Worm (Caenorhabditis elegans) whole organism, young adult: ENCODE measurements around the gene nlp-66.

Experiments used
- B0035.1 ChIP-seq: sonication (generic microtip); optimal IDR thresholded peaks from 2 replicates; lab custom pipeline; 2016; ENCODE audit warnings: missing genetic modification characterization, mild to moderate bottlenecking, missing compliant biosample characterization, missing genotype, missing genetic modification reagents
- C06A6.2 ChIP-seq: fragments of 200-800 bp; sonication (Bioruptor generic); conservative IDR thresholded peaks from 2 replicates; pipeline ENCODE4 v1.3.6; 2022; ENCODE audit warnings: missing genetic modification characterization, missing compliant biosample characterization
- D2030.7 ChIP-seq: fragments of 200-800 bp; sonication (Bioruptor generic); IDR thresholded peaks from 2 replicates; pipeline ENCODE4 v1.3.6; 2022; ENCODE audit warnings: missing genetic modification reagents, missing genetic modification characterization, missing compliant biosample characterization
- F23B12.7 ChIP-seq: sonication (generic microtip); optimal IDR thresholded peaks from 2 replicates; lab custom pipeline; 2017; ENCODE audit warnings: missing genetic modification characterization, mild to moderate bottlenecking, missing compliant biosample characterization, antibody characterized with exemption, moderate library complexity; ENCODE audit not compliant: insufficient read depth
- F52B5.7 ChIP-seq: sonication (generic microtip); optimal IDR thresholded peaks from 2 replicates; lab custom pipeline; 2016; ENCODE audit warnings: mild to moderate bottlenecking, missing genetic modification characterization, missing compliant biosample characterization
- F57C9.4 ChIP-seq: sonication (generic microtip); optimal IDR thresholded peaks from 2 replicates; lab custom pipeline; 2017; ENCODE audit warnings: mild to moderate bottlenecking, missing genetic modification characterization, missing compliant biosample characterization
- T26A5.8 ChIP-seq: sonication (generic microtip); optimal IDR thresholded peaks from 2 replicates; lab custom pipeline; 2016; ENCODE audit warnings: missing genetic modification characterization, missing compliant biosample characterization
- Y53G8AR.9 ChIP-seq: fragments of 200-800 bp; sonication (Bioruptor generic); conservative IDR thresholded peaks from 2 replicates; pipeline ENCODE4 v1.3.6; 2022; ENCODE audit warnings: missing genetic modification reagents, missing genetic modification characterization, missing compliant biosample characterization
- Y56A3A.18 ChIP-seq: fragments of 200-800 bp; sonication (Bioruptor generic); IDR thresholded peaks from 2 replicates; pipeline ENCODE4 v1.3.6; 2022; ENCODE audit warnings: missing genetic modification reagents, missing genetic modification characterization, missing compliant biosample characterization
- ZK185.1 ChIP-seq: sonication (generic microtip); optimal IDR thresholded peaks from 2 replicates; lab custom pipeline; 2016; ENCODE audit warnings: mild to moderate bottlenecking, missing genetic modification characterization, missing compliant biosample characterization; ENCODE audit not compliant: poor library complexity, severe bottlenecking
- akir-1 ChIP-seq: fragments of 200-800 bp; sonication (Bioruptor generic); optimal IDR thresholded peaks from 2 replicates; lab custom pipeline; 2018; ENCODE audit warnings: mild to moderate bottlenecking, missing genetic modification characterization, moderate library complexity, missing compliant biosample characterization
- aptf-3 ChIP-seq: fragments of 200-800 bp; sonication (Bioruptor generic); IDR thresholded peaks from 2 replicates; pipeline ENCODE4 v1.3.6; 2022; ENCODE audit warnings: missing genetic modification characterization, missing compliant biosample characterization
- atf-7 ChIP-seq: sonication (generic microtip); optimal IDR thresholded peaks from 2 replicates; lab custom pipeline; 2017; ENCODE audit warnings: mild to moderate bottlenecking, missing genetic modification characterization, missing compliant biosample characterization
- attf-3 ChIP-seq: fragments of 200-800 bp; sonication (Bioruptor generic); conservative IDR thresholded peaks from 2 replicates; pipeline ENCODE4 v1.3.6; 2022; ENCODE audit warnings: missing genetic modification reagents, missing genetic modification characterization, missing compliant biosample characterization
- cebp-2 ChIP-seq: fragments of 200-800 bp; sonication (Bioruptor generic); IDR thresholded peaks from 2 replicates; pipeline ENCODE4 v1.3.6; 2022; ENCODE audit warnings: missing genetic modification characterization, missing compliant biosample characterization
- ceh-27 ChIP-seq: fragments of 200-800 bp; sonication (Bioruptor generic); optimal IDR thresholded peaks from 2 replicates; lab custom pipeline; 2018; ENCODE audit warnings: mild to moderate bottlenecking, missing genetic modification characterization, moderate library complexity, missing compliant biosample characterization
- ceh-40 ChIP-seq: fragments of 200-800 bp; sonication (Bioruptor generic); IDR thresholded peaks from 2 replicates; pipeline ENCODE4 v1.3.6; 2022; ENCODE audit warnings: missing genetic modification characterization, missing compliant biosample characterization
- ceh-58 ChIP-seq: fragments of 200-800 bp; sonication (Bioruptor generic); IDR thresholded peaks from 2 replicates; pipeline ENCODE4 v1.3.6; 2022; ENCODE audit warnings: missing genetic modification characterization, missing compliant biosample characterization
- die-1 ChIP-seq: sonication (generic microtip); optimal IDR thresholded peaks from 2 replicates; lab custom pipeline; 2016; ENCODE audit warnings: missing genotype, mild to moderate bottlenecking, missing genetic modification characterization, missing compliant biosample characterization
- dox-1 ChIP-seq: fragments of 200-800 bp; sonication (Bioruptor generic); IDR thresholded peaks from 2 replicates; pipeline ENCODE4 v1.3.6; 2022; ENCODE audit warnings: missing genetic modification reagents, missing genetic modification characterization, missing compliant biosample characterization
- ekl-4 ChIP-seq: fragments of 200-800 bp; sonication (Bioruptor generic); IDR thresholded peaks from 2 replicates; pipeline ENCODE4 v1.3.6; 2022; ENCODE audit warnings: missing genetic modification reagents, missing genetic modification characterization, missing compliant biosample characterization
- him-1 ChIP-seq: sonication (generic microtip); optimal IDR thresholded peaks from 2 replicates; lab custom pipeline; 2016; ENCODE audit warnings: missing genotype, missing genetic modification reagents, missing genetic modification characterization, missing compliant biosample characterization
- hlh-26 ChIP-seq: fragments of 200-800 bp; sonication (Bioruptor generic); conservative IDR thresholded peaks from 2 replicates; pipeline ENCODE4 v1.3.6; 2022; ENCODE audit warnings: missing genetic modification reagents, missing genetic modification characterization, missing compliant biosample characterization
- hmg-1.2 ChIP-seq: fragments of 200-800 bp; sonication (Bioruptor generic); IDR thresholded peaks from 2 replicates; pipeline ENCODE4 v1.3.6; 2022; ENCODE audit warnings: missing genetic modification reagents, missing genetic modification characterization, missing compliant biosample characterization
- hmg-20 ChIP-seq: fragments of 200-800 bp; sonication (Bioruptor generic); IDR thresholded peaks from 2 replicates; pipeline ENCODE4 v1.3.6; 2022; ENCODE audit warnings: missing genetic modification reagents, missing genetic modification characterization, missing compliant biosample characterization
- hrde-1 ChIP-seq: sonication (generic microtip); optimal IDR thresholded peaks from 2 replicates; lab custom pipeline; 2016; ENCODE audit warnings: missing genetic modification characterization, mild to moderate bottlenecking, missing compliant biosample characterization, moderate library complexity, missing genotype, missing genetic modification reagents, borderline replicate concordance
- lin-26 ChIP-seq: fragments of 200-800 bp; sonication (Bioruptor generic); IDR thresholded peaks from 2 replicates; pipeline ENCODE4 v1.3.6; 2022; ENCODE audit warnings: missing genetic modification reagents, missing genetic modification characterization, missing compliant biosample characterization
- lin-35 ChIP-seq, 3 experiments: fragments of 150-350 bp in 2 of 3; sonication (generic microtip) in 1 of 3; optimal IDR thresholded peaks; 2 replicates each; lab custom pipeline; 2014 to 2018; ENCODE audit warnings: missing biosample characterization in 3 of 3, missing genetic modification characterization in 3 of 3, missing genetic modification reagents in 3 of 3
- lin-40 ChIP-seq: sonication (generic microtip); optimal IDR thresholded peaks from 2 replicates; lab custom pipeline; 2016; ENCODE audit warnings: missing genetic modification characterization, mild to moderate bottlenecking, missing compliant biosample characterization, missing genotype, missing genetic modification reagents
- lsl-1 ChIP-seq: fragments of 200-800 bp; sonication (Bioruptor generic); optimal IDR thresholded peaks from 2 replicates; lab custom pipeline; 2018; ENCODE audit warnings: mild to moderate bottlenecking, missing genetic modification characterization, moderate library complexity, missing compliant biosample characterization
- lsy-27 ChIP-seq: sonication (generic microtip); optimal IDR thresholded peaks from 2 replicates; lab custom pipeline; 2017; ENCODE audit warnings: missing genetic modification characterization, mild to moderate bottlenecking, missing compliant biosample characterization, antibody characterized with exemption, missing genotype, borderline replicate concordance; ENCODE audit not compliant: insufficient read depth
- madf-6 ChIP-seq: fragments of 200-800 bp; sonication (Bioruptor generic); IDR thresholded peaks from 2 replicates; pipeline ENCODE4 v1.3.6; 2022; ENCODE audit warnings: missing genetic modification reagents, missing genetic modification characterization, missing compliant biosample characterization
- mes-4 ChIP-seq: sonication (generic microtip); optimal IDR thresholded peaks from 2 replicates; lab custom pipeline; 2016; ENCODE audit warnings: missing genotype, missing genetic modification characterization, missing compliant biosample characterization
- nfyb-1 ChIP-seq: fragments of 200-800 bp; sonication (Bioruptor generic); IDR thresholded peaks from 2 replicates; pipeline ENCODE4 v1.3.6; 2022; ENCODE audit warnings: missing genetic modification reagents, missing genetic modification characterization, missing compliant biosample characterization
- nhr-90 ChIP-seq: sonication (generic microtip); optimal IDR thresholded peaks from 2 replicates; lab custom pipeline; 2016; ENCODE audit warnings: missing genotype, mild to moderate bottlenecking, missing genetic modification characterization, missing compliant biosample characterization
- pbrm-1 ChIP-seq: fragments of 200-800 bp; sonication (Bioruptor generic); IDR thresholded peaks from 2 replicates; pipeline ENCODE4 v1.3.6; 2022; ENCODE audit warnings: missing genetic modification reagents, missing genetic modification characterization, missing compliant biosample characterization
- somi-1 ChIP-seq: fragments of 200-800 bp; sonication (Bioruptor generic); optimal IDR thresholded peaks from 2 replicates; lab custom pipeline; 2018; ENCODE audit warnings: mild to moderate bottlenecking, missing genetic modification characterization, missing compliant biosample characterization
- tbp1 ChIP-seq: fragments of 200-800 bp; sonication (Bioruptor generic); optimal IDR thresholded peaks from 2 replicates; lab custom pipeline; 2018; ENCODE audit warnings: mild to moderate bottlenecking, missing genetic modification characterization, missing compliant biosample characterization
- tbx-9 ChIP-seq: sonication (generic microtip); optimal IDR thresholded peaks from 2 replicates; lab custom pipeline; 2016; ENCODE audit warnings: borderline replicate concordance, missing genetic modification characterization, inconsistent platforms, missing compliant biosample characterization
- unc-130 ChIP-seq: sonication (generic microtip); optimal IDR thresholded peaks from 2 replicates; lab custom pipeline; 2016; ENCODE audit warnings: missing genetic modification reagents, missing genetic modification characterization, missing compliant biosample characterization
- unc-62 ChIP-seq: fragments of 150-350 bp; optimal IDR thresholded peaks from 2 replicates; lab custom pipeline; 2014; ENCODE audit warnings: missing biosample characterization, missing genetic modification reagents, missing genetic modification characterization
- ztf-18 ChIP-seq: sonication (generic microtip); optimal IDR thresholded peaks from 2 replicates; lab custom pipeline; 2016; ENCODE audit warnings: missing genotype, mild to moderate bottlenecking, missing genetic modification characterization, missing compliant biosample characterization
- ztf-25 ChIP-seq: fragments of 200-800 bp; sonication (Bioruptor generic); IDR thresholded peaks from 2 replicates; pipeline ENCODE4 v1.3.6; 2022; ENCODE audit warnings: missing genetic modification reagents, missing genetic modification characterization, missing compliant biosample characterization

Gene nlp-66

DNA sequence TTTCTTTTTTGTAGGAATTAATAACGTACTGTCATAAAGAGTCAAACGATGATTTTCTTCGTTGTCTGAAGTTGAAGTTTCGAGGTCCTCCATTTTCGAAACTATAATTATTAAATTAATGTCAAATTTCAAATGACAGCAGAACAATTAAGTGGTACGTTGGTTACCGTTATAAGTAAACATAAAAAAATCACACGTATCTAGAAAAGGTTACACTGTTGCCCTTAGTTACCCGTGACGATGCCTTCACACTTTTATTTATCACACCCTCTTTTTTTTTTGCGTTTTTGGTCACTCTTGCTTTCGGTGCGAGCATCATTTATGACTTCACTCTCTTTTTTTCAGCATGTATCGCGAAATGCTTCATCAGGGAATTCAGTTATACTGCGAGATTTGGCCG lies 36.1 kb upstream of the nlp-66 start, which contains the start of the genes C05C9.3 and C05C9.2:
C05C9.3 (minus strand) TSS at position 101 of the 400 bp plus-strand sequence.
C05C9.2 (plus strand) TSS at position 346 of the 400 bp plus-strand sequence.
- TF ChIP-seq Y53G8AR.9 (GFP tag; lab: Robert Waterston, UW) (no peak), hmg-20 (GFP tag; lab: Robert Waterston, UW) (no peak), madf-6 (GFP tag; lab: Robert Waterston, UW) (no peak), D2030.7 (GFP tag; lab: Robert Waterston, UW) (no peak), atf-7 (tag; lab: Kevin White, UChicago) (no peak), ceh-58 (GFP tag; lab: Robert Waterston, UW) (no peak), lsl-1 (no peak), ceh-27 (GFP tag; lab: Kevin White, UChicago) (no peak), lin-40 (tag; lab: Kevin White, UChicago) (no peak), ceh-40 (GFP tag; lab: Robert Waterston, UW) (no peak)
- TF ChIP-seq, all 124 proteins: peak for 0

DNA sequence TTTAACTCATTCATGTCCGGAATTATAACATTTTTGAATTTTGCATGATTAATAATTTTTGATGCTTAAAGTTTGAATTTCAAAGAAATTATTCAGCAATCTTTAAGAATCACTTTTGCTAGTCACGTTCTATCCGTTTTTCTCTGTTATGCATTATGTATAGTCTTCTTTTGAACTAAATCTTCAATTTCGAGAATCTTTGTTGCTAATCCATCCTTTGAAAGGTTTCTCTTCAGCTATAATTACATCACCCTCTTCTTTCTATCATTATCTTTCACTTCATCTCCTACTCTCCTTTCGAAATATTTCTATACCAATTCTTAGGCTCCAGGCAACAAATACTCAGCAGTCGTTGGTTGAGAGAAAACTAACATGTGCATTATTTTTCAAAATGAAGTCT lies 34.9 kb upstream of the nlp-66 start:
- TF ChIP-seq dox-1 (GFP tag; lab: Robert Waterston, UW) (no peak), ztf-18 (tag; lab: Kevin White, UChicago) (no peak), ZK185.1 (tag; lab: Kevin White, UChicago) (no peak), lin-26 (no peak), hrde-1 (tag; lab: Kevin White, UChicago) (no peak), unc-130 (GFP tag; lab: Kevin White, UChicago) (no peak), somi-1 (GFP tag; lab: Kevin White, UChicago) (no peak), C06A6.2 (GFP tag; lab: Robert Waterston, UW) (no peak), aptf-3 (GFP tag; lab: Robert Waterston, UW) (no peak), him-1 (tag; lab: Kevin White, UChicago) (no peak), tbx-9 (tag; lab: Kevin White, UChicago) (no peak), F23B12.7 (tag; lab: Kevin White, UChicago) (no peak), akir-1 (no peak), nhr-90 (tag; lab: Kevin White, UChicago) (no peak), pbrm-1 (no peak), unc-62 (GFP tag; lab: Kevin White, UChicago) (no peak)

DNA sequence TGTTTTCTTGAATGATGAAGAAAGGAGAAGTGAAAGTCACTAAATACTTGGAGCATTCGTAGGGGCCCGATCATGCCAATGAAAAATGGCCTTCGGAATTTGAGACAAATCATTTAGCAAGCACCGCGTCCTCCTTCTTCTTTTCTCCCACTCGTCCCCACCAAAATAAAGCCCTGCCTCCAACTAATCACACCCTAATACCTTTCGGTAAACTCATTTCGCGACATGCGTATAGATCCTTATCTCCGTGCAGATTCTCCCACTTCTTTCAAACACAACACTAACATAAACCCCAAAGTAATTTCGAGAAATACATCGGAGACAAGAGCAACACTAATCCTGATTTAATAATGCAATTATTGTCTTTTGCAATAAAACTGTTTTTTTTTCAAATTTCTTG lies 21.0 kb upstream of the nlp-66 start:
- TF ChIP-seq hlh-26 (GFP tag; lab: Robert Waterston, UW) (no peak), lin-35 (GFP tag; optimal IDR thresholded peaks at IDR 0.05; lab: Kevin White, UChicago) (no peak), aptf-3 (GFP tag; lab: Robert Waterston, UW) (no peak), Y56A3A.18 (GFP tag; lab: Robert Waterston, UW) (no peak), cebp-2 (GFP tag; lab: Robert Waterston, UW) (no peak), ztf-25 (GFP tag; lab: Robert Waterston, UW) (no peak), ekl-4 (GFP tag; lab: Robert Waterston, UW) (no peak)

DNA sequence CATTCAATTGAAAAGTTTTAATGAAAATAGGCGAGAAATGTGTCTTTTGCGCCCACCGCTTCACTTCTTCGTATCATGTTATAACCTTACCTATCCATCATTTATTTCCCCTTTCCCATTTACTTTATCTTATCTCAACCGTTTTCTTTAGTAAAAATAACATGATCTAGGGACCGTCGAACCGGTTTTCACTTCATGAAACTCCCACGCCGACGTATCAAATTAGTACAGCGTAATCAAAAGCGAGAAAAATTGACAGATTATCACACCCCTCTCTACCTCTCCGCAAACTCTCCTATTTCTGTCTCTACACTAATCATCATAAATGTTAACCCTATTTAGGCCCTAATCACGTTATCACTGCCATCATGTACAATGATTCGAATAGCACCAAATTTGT lies 20.4 kb upstream of the nlp-66 start:
- TF ChIP-seq Y56A3A.18 (GFP tag; lab: Robert Waterston, UW) (no peak), F23B12.7 (tag; lab: Kevin White, UChicago) (no peak), T26A5.8 (tag; lab: Kevin White, UChicago) (no peak), hmg-1.2 (GFP tag; lab: Robert Waterston, UW) (no peak), akir-1 (no peak), F57C9.4 (no peak), dox-1 (GFP tag; lab: Robert Waterston, UW) (no peak), die-1 (no peak), B0035.1 (no peak), nhr-90 (tag; lab: Kevin White, UChicago) (no peak), attf-3 (GFP tag; lab: Robert Waterston, UW) (no peak), mes-4 (tag; lab: Kevin White, UChicago) (no peak), nfyb-1 (GFP tag; lab: Robert Waterston, UW) (no peak), lsy-27 (tag; lab: Kevin White, UChicago) (no peak), tbp1 (GFP tag; lab: Kevin White, UChicago) (no peak), F52B5.7 (tag; lab: Kevin White, UChicago) (no peak), unc-62 (GFP tag; lab: Kevin White, UChicago) (no peak)
